Worm (Caenorhabditis elegans) whole organism, midembryonic: ENCODE results near the gene srg-28.

ENCODE experiments used
- cog-1 ChIP-seq: sonication (generic microtip); optimal IDR thresholded peaks from 2 replicates; lab custom pipeline; 2016; ENCODE audit warnings: missing genetic modification characterization, missing compliant biosample characterization
- flt-1 ChIP-seq: fragments of 200-800 bp; sonication (Bioruptor generic); IDR thresholded peaks from 2 replicates; pipeline ENCODE4 v1.3.6; 2022; ENCODE audit warnings: missing genetic modification characterization, missing compliant biosample characterization
- ref-1 ChIP-seq: fragments of 200-800 bp; sonication (Bioruptor generic); conservative IDR thresholded peaks from 2 replicates; pipeline ENCODE4 v1.3.6; 2022; ENCODE audit warnings: missing genetic modification reagents, missing genetic modification characterization, missing compliant biosample characterization
- tab-1 ChIP-seq: fragments of 200-800 bp; sonication (Bioruptor generic); IDR thresholded peaks from 2 replicates; pipeline ENCODE4 v1.3.6; 2022; ENCODE audit warnings: missing genetic modification characterization, missing compliant biosample characterization
- ztf-23 ChIP-seq: fragments of 200-800 bp; sonication (Bioruptor generic); IDR thresholded peaks from 2 replicates; pipeline ENCODE4 v1.3.6; 2022; ENCODE audit warnings: missing genetic modification reagents, missing genetic modification characterization, missing compliant biosample characterization
- ztf-29 ChIP-seq: fragments of 200-800 bp; sonication (Bioruptor generic); IDR thresholded peaks from 2 replicates; pipeline ENCODE4 v1.3.6; 2022; ENCODE audit warnings: missing genetic modification reagents, missing genetic modification characterization, missing compliant biosample characterization

- TF ChIP-seq ztf-29 (GFP tag; lab: Robert Waterston, UW) (no peak), cog-1 (tag; lab: Kevin White, UChicago) (no peak), ref-1 (no peak), flt-1 (no peak), tab-1 (GFP tag; lab: Robert Waterston, UW) (no peak), ztf-23 (GFP tag; lab: Robert Waterston, UW) (no peak)
These were observed 34.1 kb downstream of the srg-28 start, which contains the start of gene T09D3.9 for ce11 chrV:5368792-5369191.
